Worm (Caenorhabditis elegans) whole organism, early embryonic: ENCODE results near the gene Y47D3B.4.

Experiments used
- B0310.2 ChIP-seq: sonication (generic microtip); optimal IDR thresholded peaks from 2 replicates; lab custom pipeline; 2016; ENCODE audit warnings: mild to moderate bottlenecking, missing genetic modification characterization, missing compliant biosample characterization
- F13C5.2 ChIP-seq: sonication (generic microtip); optimal IDR thresholded peaks from 2 replicates; lab custom pipeline; 2017; ENCODE audit warnings: mild to moderate bottlenecking, missing genetic modification characterization, inconsistent platforms, missing compliant biosample characterization
- aly-1 ChIP-seq: sonication (generic microtip); optimal IDR thresholded peaks from 2 replicates; lab custom pipeline; 2016; ENCODE audit warnings: missing genetic modification characterization, missing compliant biosample characterization
- ama-1 ChIP-seq: fragments of 150-350 bp; optimal IDR thresholded peaks from 2 replicates; lab custom pipeline; 2014
- ceh-13 ChIP-seq: fragments of 200-800 bp; sonication (Bioruptor generic); optimal IDR thresholded peaks from 2 replicates; lab custom pipeline; 2018; ENCODE audit warnings: mild to moderate bottlenecking, missing genetic modification characterization, missing compliant biosample characterization
- ceh-36 ChIP-seq: sonication (generic microtip); optimal IDR thresholded peaks from 2 replicates; lab custom pipeline; 2016; ENCODE audit warnings: missing genetic modification characterization, inconsistent platforms, missing compliant biosample characterization
- ets-7 ChIP-seq: sonication (generic microtip); optimal IDR thresholded peaks from 2 replicates; lab custom pipeline; 2016; ENCODE audit warnings: missing genotype, missing genetic modification characterization, missing compliant biosample characterization
- flt-1 ChIP-seq: fragments of 200-800 bp; sonication (Bioruptor generic); IDR thresholded peaks from 2 replicates; pipeline ENCODE4 v1.3.6; 2022; ENCODE audit warnings: missing genetic modification characterization, missing compliant biosample characterization
- hmbx-1 ChIP-seq: sonication (generic microtip); optimal IDR thresholded peaks from 2 replicates; lab custom pipeline; 2016; ENCODE audit warnings: mild to moderate bottlenecking, missing genetic modification characterization, missing compliant biosample characterization
- hmg-4 ChIP-seq: fragments of 200-800 bp; sonication (Bioruptor generic); optimal IDR thresholded peaks from 2 replicates; lab custom pipeline; 2018; ENCODE audit warnings: mild to moderate bottlenecking, missing genetic modification characterization, missing compliant biosample characterization
- hnd-1 ChIP-seq: sonication (generic microtip); optimal IDR thresholded peaks from 2 replicates; lab custom pipeline; 2016; ENCODE audit warnings: missing genetic modification characterization, missing compliant biosample characterization
- pes-1 ChIP-seq: fragments of 200-800 bp; sonication (Bioruptor generic); IDR thresholded peaks from 2 replicates; pipeline ENCODE4 v1.3.6; 2022; ENCODE audit warnings: missing genetic modification reagents, missing genetic modification characterization, missing compliant biosample characterization
- scrt-1 ChIP-seq: fragments of 200-800 bp; sonication (Bioruptor generic); IDR thresholded peaks from 2 replicates; pipeline ENCODE4 v1.3.6; 2022; ENCODE audit warnings: missing genetic modification characterization, missing compliant biosample characterization
- sea-1 ChIP-seq: fragments of 200-800 bp; sonication (Bioruptor generic); conservative IDR thresholded peaks from 2 replicates; pipeline ENCODE4 v1.3.6; 2022; ENCODE audit warnings: missing genetic modification characterization, missing compliant biosample characterization
- tbx-11 ChIP-seq: fragments of 200-800 bp; sonication (Bioruptor generic); IDR thresholded peaks from 2 replicates; pipeline ENCODE4 v1.3.6; 2022; ENCODE audit warnings: missing genetic modification characterization, missing compliant biosample characterization
- tbx-37 ChIP-seq: fragments of 200-800 bp; sonication (Bioruptor generic); conservative IDR thresholded peaks from 2 replicates; pipeline ENCODE4 v1.3.6; 2022; ENCODE audit warnings: missing genetic modification reagents, missing genetic modification characterization, missing compliant biosample characterization
- tra-4 ChIP-seq: sonication (generic microtip); optimal IDR thresholded peaks from 2 replicates; lab custom pipeline; 2017; ENCODE audit warnings: missing genetic modification characterization, missing compliant biosample characterization

Y47D3B.4 gene

DNA sequence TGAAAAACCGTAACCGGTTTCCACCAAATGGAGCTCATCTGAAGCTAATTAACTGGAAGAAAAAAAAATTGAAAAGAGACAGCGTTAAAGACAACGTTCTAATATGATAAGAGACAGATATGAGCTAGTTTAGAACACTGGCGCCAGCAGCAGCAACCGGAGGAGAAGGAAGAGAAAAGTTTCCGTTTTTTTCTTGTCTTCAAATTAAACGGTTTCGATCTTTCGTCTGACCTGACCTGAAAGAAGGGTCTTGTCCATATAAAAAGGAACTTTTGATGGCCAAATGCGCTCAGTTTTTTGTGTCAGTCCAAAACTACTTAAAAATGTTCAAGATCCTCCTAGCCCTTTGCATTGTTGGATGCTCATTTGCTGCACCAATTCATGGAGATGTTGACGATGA lies 38.7 kb upstream of the Y47D3B.4 start, which contains the start of gene T28D6.3:
TSS of gene T28D6.3 (plus strand) at position 301 of the 400 bp plus-strand sequence.
- TF ChIP-seq aly-1, result no peak

DNA sequence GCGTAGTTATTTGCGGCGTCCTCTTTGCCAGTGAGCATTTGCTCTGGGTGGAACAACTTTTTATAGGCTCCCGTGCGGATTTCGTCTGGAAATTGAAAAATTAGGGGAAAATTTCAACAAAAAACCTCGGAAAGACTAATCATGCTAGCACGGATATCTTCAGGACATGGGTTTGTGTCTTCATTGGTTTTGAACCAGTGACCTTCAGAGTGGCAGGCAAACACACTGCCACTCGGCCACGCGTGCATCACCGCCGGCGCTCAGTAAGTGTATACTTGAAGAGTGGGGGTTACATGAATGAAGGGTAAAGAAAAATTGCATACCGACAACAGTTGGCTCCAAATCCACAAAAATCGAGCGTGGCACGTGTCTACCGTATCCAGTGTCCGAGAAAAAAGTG lies 33.9 kb upstream of the Y47D3B.4 start:
- TF ChIP-seq ceh-13 (GFP tag; lab: Kevin White, UChicago) (peak; percentile 80), scrt-1 (peak; percentile 96), B0310.2 (peak; percentile 88), ceh-36 (tag; lab: Kevin White, UChicago) (peak; percentile 92), ets-7 (peak; percentile 82), tbx-37 (peak; percentile 91), sea-1 (GFP tag; lab: Robert Waterston, UW) (peak; percentile 94), pes-1 (peak; percentile 95), F13C5.2 (tag; lab: Kevin White, UChicago) (peak; percentile 92), ama-1 (no peak), hmg-4 (peak; percentile 96), hmbx-1 (tag; lab: Kevin White, UChicago) (peak; percentile 81), tbx-11 (GFP tag; lab: Robert Waterston, UW) (peak; percentile 93), tra-4 (tag; lab: Kevin White, UChicago) (peak; percentile 84), flt-1 (GFP tag; lab: Robert Waterston, UW) (peak; percentile 93), hnd-1 (peak; percentile 84), aly-1 (peak; percentile 93)

- TF ChIP-seq ceh-36 (tag; lab: Kevin White, UChicago) (no peak), hmg-4 (no peak), pes-1 (no peak), flt-1 (GFP tag; lab: Robert Waterston, UW) (no peak), sea-1 (GFP tag; lab: Robert Waterston, UW) (no peak), ets-7 (no peak), tra-4 (tag; lab: Kevin White, UChicago) (no peak), F13C5.2 (tag; lab: Kevin White, UChicago) (no peak), B0310.2 (no peak), ceh-13 (GFP tag; lab: Kevin White, UChicago) (no peak), scrt-1 (no peak), aly-1 (no peak), tbx-37 (no peak)
Measured at ce11 chrIII:11371688-11372087, 33.5 kb upstream of the Y47D3B.4 start, which contains the start of gene tba-7. TSS of gene tba-7 (minus strand) at chrIII:11371788.

DNA sequence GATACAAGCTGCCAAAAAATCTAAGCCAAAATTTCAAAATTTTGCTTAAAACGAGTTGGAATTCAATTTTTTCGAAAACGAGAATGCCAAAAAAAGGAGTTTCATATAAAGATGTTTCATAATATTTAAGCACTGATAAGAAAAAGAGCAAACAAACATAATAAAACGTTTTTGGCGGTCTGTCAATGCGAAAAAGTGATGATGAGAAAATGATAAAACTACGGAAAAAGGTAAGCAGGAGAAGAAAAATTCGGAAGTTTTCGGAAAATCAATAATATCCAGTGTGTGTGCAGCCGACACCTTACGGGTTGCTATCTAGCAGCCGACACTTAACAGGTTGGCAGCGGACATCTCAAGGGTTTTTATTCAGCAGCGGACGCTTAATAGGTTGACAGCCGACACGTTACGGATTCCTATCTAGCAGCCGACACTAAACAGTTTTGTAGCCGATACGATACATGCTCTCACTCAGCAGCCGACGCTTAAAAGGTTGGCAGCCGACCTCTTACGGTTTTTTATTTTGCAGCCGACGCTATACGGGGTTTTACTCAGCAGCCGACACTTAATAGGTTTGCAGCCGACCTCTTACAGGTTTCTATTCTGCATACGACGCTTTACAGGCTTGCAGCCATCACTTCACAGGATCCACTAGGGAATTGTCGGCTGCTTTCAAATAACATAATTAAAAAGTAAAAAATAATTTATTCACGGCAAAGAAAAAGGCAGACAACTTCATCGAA lies 32.8 kb upstream of the Y47D3B.4 start:
- TF ChIP-seq hnd-1, result no peak

- TF ChIP-seq sea-1 (GFP tag; lab: Robert Waterston, UW) (no peak), hnd-1 (no peak), hmg-4 (no peak), tra-4 (tag; lab: Kevin White, UChicago) (no peak), B0310.2 (no peak), tbx-11 (GFP tag; lab: Robert Waterston, UW) (no peak), hmbx-1 (tag; lab: Kevin White, UChicago) (no peak), pes-1 (no peak), tbx-37 (no peak), aly-1 (no peak), ceh-13 (GFP tag; lab: Kevin White, UChicago) (no peak), ceh-36 (tag; lab: Kevin White, UChicago) (no peak), ama-1 (no peak), scrt-1 (no peak)
Measured at ce11 chrIII:11377880-11378279, 27.3 kb upstream of the Y47D3B.4 start, which contains the start of gene dpy-18. TSS of gene dpy-18 (minus strand) at chrIII:11377980.

- TF ChIP-seq ama-1 (no peak), sea-1 (GFP tag; lab: Robert Waterston, UW) (no peak), ceh-36 (tag; lab: Kevin White, UChicago) (no peak), hmg-4 (no peak), pes-1 (no peak), F13C5.2 (tag; lab: Kevin White, UChicago) (no peak), aly-1 (no peak), ets-7 (no peak)
Measured at ce11 chrIII:11378450-11378849, 26.7 kb upstream of the Y47D3B.4 start.

ce11 chrIII:11378910-11379309 lies 26.2 kb upstream of the Y47D3B.4 start:
- TF ChIP-seq tbx-11 (GFP tag; lab: Robert Waterston, UW) (no peak), pes-1 (no peak)

DNA sequence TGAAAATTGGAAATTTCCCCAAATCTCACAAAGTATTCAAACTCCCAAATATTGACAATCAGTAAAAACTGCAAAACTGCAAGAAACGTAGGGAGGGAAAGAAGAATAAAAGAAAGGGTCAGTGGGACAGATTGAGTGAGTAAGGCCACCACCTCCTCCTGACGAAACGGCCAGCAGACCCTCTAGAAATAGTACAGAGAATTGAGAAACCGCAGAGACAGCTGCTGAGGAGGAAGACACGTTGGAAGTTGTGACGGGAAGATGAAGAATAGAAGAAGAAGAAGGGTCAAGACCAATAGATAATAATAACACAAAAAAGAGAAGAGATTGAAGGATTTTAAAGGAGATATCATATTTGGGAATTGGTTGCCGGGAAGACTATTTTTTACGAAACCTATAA lies 24.6 kb upstream of the Y47D3B.4 start:
- TF ChIP-seq hnd-1, result no peak
- TF ChIP-seq pes-1, result no peak
- TF ChIP-seq ama-1, result no peak
- TF ChIP-seq F13C5.2 (tag; lab: Kevin White, UChicago), result no peak
- no peak for TF ChIP-seq ets-7
- no peak for TF ChIP-seq B0310.2
- no peak for TF ChIP-seq hmbx-1 (tag; lab: Kevin White, UChicago)

- TF ChIP-seq aly-1, result no peak
- TF ChIP-seq B0310.2, result no peak
- TF ChIP-seq sea-1 (GFP tag; lab: Robert Waterston, UW), result no peak
- TF ChIP-seq hnd-1, result no peak
- no peak for TF ChIP-seq hmbx-1 (tag; lab: Kevin White, UChicago)
- no peak for TF ChIP-seq ets-7
- TF ChIP-seq ama-1, result no peak
- no peak for TF ChIP-seq ceh-36 (tag; lab: Kevin White, UChicago)
- TF ChIP-seq tbx-11 (GFP tag; lab: Robert Waterston, UW), result no peak
- TF ChIP-seq scrt-1, result no peak
- no peak for TF ChIP-seq F13C5.2 (tag; lab: Kevin White, UChicago)
- no peak for TF ChIP-seq flt-1 (GFP tag; lab: Robert Waterston, UW)
- no peak for TF ChIP-seq ceh-13 (GFP tag; lab: Kevin White, UChicago)
Measured at ce11 chrIII:11381922-11382321, 23.2 kb upstream of the Y47D3B.4 start, which contains the start of gene subs-4. TSS of gene subs-4 (plus strand) at chrIII:11382222.
